Worm (Caenorhabditis elegans) whole organism, L4/young adult: ENCODE results near the gene srbc-49.
"Not testable (repeated sequence)": the region's sequence is repeated elsewhere in the genome, so short reads cannot be mapped to it uniquely, and the experiment has no call there.

ENCODE experiments used
- W03F9.2 ChIP-seq: fragments of 150-350 bp; optimal IDR thresholded peaks from 2 replicates; lab custom pipeline; 2014; ENCODE audit warnings: missing biosample characterization, missing genetic modification characterization
- dao-5 ChIP-seq: sonication (generic microtip); optimal IDR thresholded peaks from 2 replicates; lab custom pipeline; 2016; ENCODE audit warnings: missing genotype, missing genetic modification characterization, moderate library complexity, missing compliant biosample characterization
- him-1 ChIP-seq: sonication (generic microtip); optimal IDR thresholded peaks from 2 replicates; lab custom pipeline; 2016; ENCODE audit warnings: missing genotype, missing genetic modification reagents, missing genetic modification characterization, missing compliant biosample characterization

ce11 chrV:15807420-15807819 is 14.1 kb upstream of the srbc-49 start, which contains the start of gene srsx-38:
- TF ChIP-seq W03F9.2, him-1, dao-5 (tag; lab: Kevin White, UChicago): not testable (repeated sequence)
